Worm (Caenorhabditis elegans): Measurements from ENCODE around the gene srh-23.

ce11 chrV:4914879-4915278 is 6.0 kb upstream of the srh-23 start, which contains the start of gene H23N18.6:
- TF ChIP-seq hmg-11 (tag; optimal IDR thresholded peaks at IDR 0.05) (no peak), fos-1 (tag; optimal IDR thresholded peaks at IDR 0.05) (no peak), nhr-77 (tag; optimal IDR thresholded peaks at IDR 0.05) (no peak), unc-62 (GFP tag; optimal IDR thresholded peaks at IDR 0.05) (no peak)
